Worm (Caenorhabditis elegans) whole organism, L2 larva: ENCODE results near the gene cri-3.

Experiments used
- F13H6.1 ChIP-seq: sonication (generic microtip); optimal IDR thresholded peaks from 2 replicates; lab custom pipeline; 2016; ENCODE audit warnings: missing genetic modification characterization, missing compliant biosample characterization
- R02D3.7 ChIP-seq: fragments of 150-350 bp; optimal IDR thresholded peaks from 2 replicates; lab custom pipeline; 2014; ENCODE audit warnings: missing biosample characterization, missing genetic modification characterization
- Y55F3AM.14 ChIP-seq: fragments of 200-800 bp; sonication (Bioruptor generic); optimal IDR thresholded peaks from 2 replicates; lab custom pipeline; 2018; ENCODE audit warnings: mild to moderate bottlenecking, missing genetic modification characterization, missing compliant biosample characterization
- ZK546.5 ChIP-seq: sonication (generic microtip); optimal IDR thresholded peaks from 2 replicates; lab custom pipeline; 2017; ENCODE audit warnings: missing biosample characterization, missing genetic modification characterization
- aly-2 ChIP-seq: fragments of 150-350 bp; optimal IDR thresholded peaks from 2 replicates; lab custom pipeline; 2014; ENCODE audit warnings: missing biosample characterization, missing genetic modification characterization
- ama-1 ChIP-seq: fragments of 150-350 bp; optimal IDR thresholded peaks from 2 replicates; lab custom pipeline; 2018; ENCODE audit warnings: inconsistent platforms
- blmp-1 ChIP-seq: sonication (generic microtip); optimal IDR thresholded peaks from 2 replicates; lab custom pipeline; 2017; ENCODE audit warnings: missing genetic modification characterization, mild to moderate bottlenecking, missing compliant biosample characterization, antibody characterized with exemption, moderate library complexity; ENCODE audit not compliant: insufficient read depth
- crh-2 ChIP-seq: sonication (generic microtip); optimal IDR thresholded peaks from 2 replicates; lab custom pipeline; 2017; ENCODE audit warnings: missing biosample characterization, missing genetic modification characterization
- dmd-4 ChIP-seq: sonication (generic microtip); optimal IDR thresholded peaks from 2 replicates; lab custom pipeline; 2017; ENCODE audit warnings: missing biosample characterization, missing genetic modification characterization
- egl-27 ChIP-seq: sonication (generic microtip); optimal IDR thresholded peaks from 3 replicates; lab custom pipeline; 2017; ENCODE audit warnings: missing biosample characterization, missing genetic modification reagents, missing genetic modification characterization
- elt-1 ChIP-seq: fragments of 150-350 bp; optimal IDR thresholded peaks from 2 replicates; lab custom pipeline; 2014; ENCODE audit warnings: missing biosample characterization, missing genetic modification characterization
- elt-3 ChIP-seq: sonication (generic microtip); optimal IDR thresholded peaks from 2 replicates; lab custom pipeline; 2017; ENCODE audit warnings: missing biosample characterization, missing genetic modification characterization
- fos-1 ChIP-seq: fragments of 150-350 bp; optimal IDR thresholded peaks from 2 replicates; lab custom pipeline; 2014; ENCODE audit warnings: missing biosample characterization, missing genetic modification characterization
- gmeb-1 ChIP-seq: fragments of 150-350 bp; optimal IDR thresholded peaks from 2 replicates; lab custom pipeline; 2014; ENCODE audit warnings: missing biosample characterization, missing genetic modification characterization
- lin-11 ChIP-seq: fragments of 150-350 bp; sonication (generic microtip); optimal IDR thresholded peaks from 2 replicates; lab custom pipeline; 2014; ENCODE audit warnings: missing biosample characterization, missing genetic modification characterization, inconsistent platforms, mixed read lengths
- lsy-2 ChIP-seq, 2 experiments: fragments of 150-350 bp in 1 of 2; sonication (generic microtip) in 1 of 2; optimal IDR thresholded peaks; 2 replicates each; lab custom pipeline; 2014 to 2017; ENCODE audit warnings: missing biosample characterization in 2 of 2, missing genetic modification characterization in 2 of 2
- mab-5 ChIP-seq: fragments of 150-350 bp; optimal IDR thresholded peaks from 2 replicates; lab custom pipeline; 2014; ENCODE audit warnings: missing biosample characterization, missing genetic modification characterization
- mbf-1 ChIP-seq: sonication (generic microtip); optimal IDR thresholded peaks from 2 replicates; lab custom pipeline; 2017; ENCODE audit warnings: missing biosample characterization, missing genetic modification characterization
- mdl-1 ChIP-seq, 2 experiments: fragments of 150-350 bp in 1 of 2; sonication (generic microtip) in 1 of 2; optimal IDR thresholded peaks; 2 replicates each; lab custom pipeline; 2017; ENCODE audit warnings: missing biosample characterization in 2 of 2, missing genetic modification characterization in 2 of 2
- nhr-10 ChIP-seq: sonication (generic microtip); optimal IDR thresholded peaks from 2 replicates; lab custom pipeline; 2017; ENCODE audit warnings: missing biosample characterization, missing genetic modification characterization
- nhr-11 ChIP-seq: fragments of 150-350 bp; optimal IDR thresholded peaks from 2 replicates; lab custom pipeline; 2014; ENCODE audit warnings: missing biosample characterization, missing genetic modification characterization
- nhr-12 ChIP-seq: fragments of 150-350 bp; optimal IDR thresholded peaks from 2 replicates; lab custom pipeline; 2014; ENCODE audit warnings: missing biosample characterization, missing genetic modification characterization
- nhr-129 ChIP-seq: fragments of 150-350 bp; optimal IDR thresholded peaks from 2 replicates; lab custom pipeline; 2014; ENCODE audit warnings: missing biosample characterization, missing genetic modification characterization
- nhr-21 ChIP-seq: fragments of 150-350 bp; optimal IDR thresholded peaks from 2 replicates; lab custom pipeline; 2014; ENCODE audit warnings: missing biosample characterization, missing genetic modification characterization
- nhr-23 ChIP-seq: fragments of 150-350 bp; optimal IDR thresholded peaks from 2 replicates; lab custom pipeline; 2014; ENCODE audit warnings: missing biosample characterization, missing genetic modification reagents, missing genetic modification characterization
- nhr-237 ChIP-seq: fragments of 150-350 bp; optimal IDR thresholded peaks from 2 replicates; lab custom pipeline; 2014; ENCODE audit warnings: missing biosample characterization, missing genetic modification characterization
- nhr-25 ChIP-seq: fragments of 150-350 bp; sonication (generic microtip); optimal IDR thresholded peaks from 3 replicates; lab custom pipeline; 2014; ENCODE audit warnings: missing biosample characterization, missing genetic modification characterization
- nhr-6 ChIP-seq: fragments of 150-350 bp; optimal IDR thresholded peaks from 2 replicates; lab custom pipeline; 2014; ENCODE audit warnings: missing biosample characterization, missing genetic modification characterization
- peb-1 ChIP-seq: fragments of 150-350 bp; optimal IDR thresholded peaks from 2 replicates; lab custom pipeline; 2014; ENCODE audit warnings: missing biosample characterization, missing genetic modification characterization
- skn-1 ChIP-seq: sonication (generic microtip); optimal IDR thresholded peaks from 2 replicates; lab custom pipeline; 2017; ENCODE audit warnings: missing biosample characterization, missing genetic modification characterization
- sma-3 ChIP-seq: sonication (generic microtip); optimal IDR thresholded peaks from 2 replicates; lab custom pipeline; 2016; ENCODE audit warnings: missing genetic modification reagents, missing genetic modification characterization, missing compliant biosample characterization
- sma-9 ChIP-seq, 2 experiments: fragments of 150-350 bp in 1 of 2; sonication (generic microtip) in 1 of 2; optimal IDR thresholded peaks; 2 replicates each; lab custom pipeline; 2014 to 2016; ENCODE audit warnings: missing genetic modification characterization in 2 of 2, mild to moderate bottlenecking in 1 of 2, missing biosample characterization in 1 of 2, missing compliant biosample characterization in 1 of 2, missing genetic modification reagents in 1 of 2, moderate library complexity in 1 of 2
- snpc-4 ChIP-seq: fragments of 150-350 bp; optimal IDR thresholded peaks from 2 replicates; lab custom pipeline; 2014; ENCODE audit warnings: missing biosample characterization, missing genetic modification characterization
- unc-55 ChIP-seq: fragments of 150-350 bp; sonication (generic microtip); optimal IDR thresholded peaks from 3 replicates; lab custom pipeline; 2014; ENCODE audit warnings: missing biosample characterization, missing genetic modification reagents, missing genetic modification characterization
- unc-62 ChIP-seq: fragments of 150-350 bp; optimal IDR thresholded peaks from 2 replicates; lab custom pipeline; 2014; ENCODE audit warnings: missing biosample characterization, missing genetic modification reagents, missing genetic modification characterization
- zag-1 ChIP-seq: fragments of 150-350 bp; optimal IDR thresholded peaks from 2 replicates; lab custom pipeline; 2014; ENCODE audit warnings: missing biosample characterization, missing genetic modification characterization
- ztf-1 ChIP-seq: fragments of 200-800 bp; sonication (Bioruptor generic); conservative IDR thresholded peaks from 2 replicates; pipeline ENCODE4 v1.3.6; 2022; ENCODE audit warnings: missing genetic modification characterization, missing compliant biosample characterization
- ztf-11 ChIP-seq: sonication (generic microtip); optimal IDR thresholded peaks from 2 replicates; lab custom pipeline; 2017; ENCODE audit warnings: missing biosample characterization, missing genetic modification characterization
- ztf-4 ChIP-seq: fragments of 150-350 bp; optimal IDR thresholded peaks from 2 replicates; lab custom pipeline; 2014; ENCODE audit warnings: missing biosample characterization, missing genetic modification characterization

cri-3 gene

ce11 chrIII:3428574-3428973 is 32.4 kb downstream of the cri-3 start:
- TF ChIP-seq nhr-237 (no peak), Y55F3AM.14 (no peak), skn-1 (tag; lab: Kevin White, UChicago) (no peak), lin-11 (tag; lab: Kevin White, UChicago) (no peak), nhr-23 (tag; lab: Kevin White, UChicago) (no peak), snpc-4 (tag; lab: Kevin White, UChicago) (no peak), nhr-10 (tag; lab: Kevin White, UChicago) (no peak), nhr-11 (no peak), unc-55 (GFP tag; lab: Kevin White, UChicago) (no peak), nhr-129 (tag; lab: Kevin White, UChicago) (no peak), zag-1 (no peak), ztf-1 (no peak), nhr-21 (tag; lab: Kevin White, UChicago) (no peak), ztf-11 (tag; lab: Kevin White, UChicago) (no peak), elt-3 (tag; lab: Kevin White, UChicago) (no peak)
- TF ChIP-seq, all 48 proteins: peak for 0

- no peak for TF ChIP-seq fos-1 (tag; lab: Kevin White, UChicago)
- TF ChIP-seq elt-3 (tag; lab: Kevin White, UChicago): no peak
- no peak for TF ChIP-seq mbf-1
- no peak for TF ChIP-seq skn-1 (tag; lab: Kevin White, UChicago)
These were observed 33.6 kb downstream of the cri-3 start for ce11 chrIII:3429761-3430160.

- TF ChIP-seq aly-2 (tag; lab: Kevin White, UChicago) (no peak), ZK546.5 (no peak), nhr-237 (no peak), egl-27 (tag; lab: Kevin White, UChicago) (no peak), dmd-4 (tag; lab: Kevin White, UChicago) (no peak), elt-1 (tag; lab: Kevin White, UChicago) (no peak), nhr-11 (no peak), ztf-1 (no peak), nhr-23 (tag; lab: Kevin White, UChicago) (no peak), F13H6.1 (tag; lab: Kevin White, UChicago) (no peak), ztf-4 (tag; lab: Kevin White, UChicago) (no peak)
These were observed 34.5 kb downstream of the cri-3 start for ce11 chrIII:3430667-3431066.

ce11 chrIII:3431385-3431784 is 35.2 kb downstream of the cri-3 start, which contains the start of gene K01A11.1:
K01A11.1 (minus strand) TSS chrIII:3431485.
- TF ChIP-seq Y55F3AM.14 (no peak), crh-2 (no peak), ZK546.5 (no peak), elt-1 (tag; lab: Kevin White, UChicago) (no peak)

DNA sequence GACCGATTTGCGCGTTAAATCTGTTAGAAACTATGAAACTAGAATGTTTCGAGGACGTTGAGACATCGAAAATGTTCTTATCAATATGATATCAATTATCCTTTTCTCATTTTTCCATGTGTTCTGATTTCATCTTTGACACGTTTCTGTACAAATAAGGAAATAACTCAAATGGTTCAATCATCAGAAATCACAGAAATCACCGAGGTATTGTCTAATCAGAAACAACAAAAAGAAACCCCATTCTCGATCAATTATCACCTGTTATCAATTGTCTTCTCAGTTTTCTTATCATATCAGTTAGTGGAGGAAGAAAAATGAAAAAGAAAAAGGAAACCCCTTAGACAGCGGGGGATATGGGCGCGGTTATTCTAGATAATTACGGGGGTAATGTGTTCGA is 39.0 kb downstream of the cri-3 start:
- TF ChIP-seq sma-9 (GFP tag; optimal IDR thresholded peaks at IDR 0.05; lab: Kevin White, UChicago): peak; percentile 82
- TF ChIP-seq sma-9 (tag; optimal IDR thresholded peaks at IDR 0.05; lab: Kevin White, UChicago): no peak
- peak; percentile 73 for TF ChIP-seq fos-1 (tag; lab: Kevin White, UChicago)
- TF ChIP-seq gmeb-1 (tag; lab: Kevin White, UChicago): peak; percentile 10
- TF ChIP-seq egl-27 (tag; lab: Kevin White, UChicago): peak; percentile 44
- no peak for TF ChIP-seq ztf-11 (tag; lab: Kevin White, UChicago)
- TF ChIP-seq nhr-25 (tag; lab: Kevin White, UChicago): peak; percentile 34
- TF ChIP-seq crh-2: peak; percentile 28
- TF ChIP-seq sma-3: peak; percentile 41
- TF ChIP-seq ztf-4 (tag; lab: Kevin White, UChicago): no peak
- TF ChIP-seq nhr-6 (tag; lab: Kevin White, UChicago): no peak
- peak; percentile 67 for TF ChIP-seq nhr-21 (tag; lab: Kevin White, UChicago)

DNA sequence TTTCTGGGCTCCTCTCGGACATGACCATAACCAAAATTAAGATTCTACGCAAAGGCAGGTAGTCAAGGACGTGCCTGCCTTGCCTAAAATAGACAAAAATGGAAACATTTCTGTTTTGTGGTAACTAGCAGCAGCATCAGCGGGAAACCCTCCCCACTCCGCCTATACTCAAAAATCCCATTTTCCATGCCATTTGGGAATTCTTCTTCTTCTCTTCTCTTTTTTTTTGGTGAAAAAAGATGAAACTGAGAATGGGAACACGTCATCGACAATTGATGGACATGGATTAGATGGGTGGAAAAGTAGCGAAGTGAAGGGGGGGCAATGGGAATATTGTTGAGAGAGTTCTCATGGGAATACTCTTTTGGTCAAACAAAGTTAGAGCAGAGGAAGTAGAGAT is 41.0 kb downstream of the cri-3 start:
- no peak for TF ChIP-seq mbf-1
- TF ChIP-seq ZK546.5: no peak
- no peak for TF ChIP-seq nhr-12 (tag; lab: Kevin White, UChicago)
- TF ChIP-seq nhr-25 (tag; lab: Kevin White, UChicago): no peak
- peak; percentile 49 for TF ChIP-seq mab-5
- TF ChIP-seq blmp-1 (tag; lab: Kevin White, UChicago): no peak
- no peak for TF ChIP-seq snpc-4 (tag; lab: Kevin White, UChicago)
- no peak for TF ChIP-seq elt-1 (tag; lab: Kevin White, UChicago)
- TF ChIP-seq lsy-2 (tag; optimal IDR thresholded peaks at IDR 0.05; lab: Kevin White, UChicago): peak in 1 of 2 experiments; percentile 40
- no peak for TF ChIP-seq ama-1 (lab: Kevin White, UChicago)
- no peak for TF ChIP-seq peb-1 (tag; lab: Kevin White, UChicago)
- TF ChIP-seq unc-62 (GFP tag; lab: Kevin White, UChicago): peak; percentile 18
- no peak for TF ChIP-seq ztf-4 (tag; lab: Kevin White, UChicago)
- TF ChIP-seq ztf-11 (tag; lab: Kevin White, UChicago): no peak
- no peak for TF ChIP-seq gmeb-1 (tag; lab: Kevin White, UChicago)
- TF ChIP-seq mdl-1 (tag; optimal IDR thresholded peaks at IDR 0.05; lab: Kevin White, UChicago): no peak
- no peak for TF ChIP-seq R02D3.7 (tag; lab: Kevin White, UChicago)
- no peak for TF ChIP-seq lin-11 (tag; lab: Kevin White, UChicago)
- no peak for TF ChIP-seq elt-3 (tag; lab: Kevin White, UChicago)
- no peak for TF ChIP-seq nhr-129 (tag; lab: Kevin White, UChicago)
- TF ChIP-seq crh-2: peak; percentile 76
- TF ChIP-seq nhr-10 (tag; lab: Kevin White, UChicago): no peak
- TF ChIP-seq fos-1 (tag; lab: Kevin White, UChicago): no peak
- TF ChIP-seq sma-9 (GFP tag; optimal IDR thresholded peaks at IDR 0.05; lab: Kevin White, UChicago): no peak
- no peak for TF ChIP-seq sma-9 (tag; optimal IDR thresholded peaks at IDR 0.05; lab: Kevin White, UChicago)
- peak; percentile 77 for TF ChIP-seq zag-1
- no peak for TF ChIP-seq egl-27 (tag; lab: Kevin White, UChicago)
- TF ChIP-seq unc-55 (GFP tag; lab: Kevin White, UChicago): peak; percentile 47
- TF ChIP-seq nhr-21 (tag; lab: Kevin White, UChicago): no peak
- no peak for TF ChIP-seq aly-2 (tag; lab: Kevin White, UChicago)
